Comparison of ENCODE assay signal across 2 fruit fly cellular contexts in genomic region chr3L:1295693-1296092, dm6.
A peak's percentile ranks its signal among the peaks of the same experiment; 100 is the strongest.
TF ChIP-seq lines count a peak whose summit lies in the region.

Gene Rabex-5, plus strand, starts transcription at chr3L:1295913.

TF ChIP-seq in whole organism, embryonic, 481 proteins besides CTCF, POLR2A, EP300 and RAD21 (continued from another document and continues in another):
- TF ChIP-seq Hand (GFP tag; optimal IDR thresholded peaks at IDR 0.05; lab: Kevin White, UChicago) (no peak), CG43689 (GFP tag; IDR thresholded peaks at IDR 0.05; lab: Robert Waterston, UW) (no peak), B-H2 (GFP tag; optimal IDR thresholded peaks at IDR 0.05; lab: Kevin White, UChicago) (no peak), Kr (GFP tag; optimal IDR thresholded peaks at IDR 0.05; lab: Kevin White, UChicago) (no peak), CG31388 (GFP tag; optimal IDR thresholded peaks at IDR 0.05; lab: Kevin White, UChicago) (no peak), sug (tag; optimal IDR thresholded peaks at IDR 0.05; lab: Kevin White, UChicago) (no peak), CG34224 (GFP tag; IDR thresholded peaks at IDR 0.05; lab: Robert Waterston, UW; ENCODE audit: partially characterized antibody) (peak; percentile 78), CG9876 (GFP tag; optimal IDR thresholded peaks at IDR 0.05; lab: Kevin White, UChicago) (peak; percentile 17), ind (GFP tag; optimal IDR thresholded peaks at IDR 0.05; lab: Kevin White, UChicago) (peak; percentile 4), Awh (GFP tag; IDR thresholded peaks at IDR 0.05; lab: Robert Waterston, UW) (no peak), CG4424 (GFP tag; optimal IDR thresholded peaks at IDR 0.05; lab: Kevin White, UChicago) (peak; percentile 19), croc (GFP tag; conservative IDR thresholded peaks at IDR 0.05; lab: Robert Waterston, UW) (no peak), CG11695 (GFP tag; IDR thresholded peaks at IDR 0.05; lab: Robert Waterston, UW) (no peak), CG3995 (GFP tag; optimal IDR thresholded peaks at IDR 0.05; lab: Kevin White, UChicago) (peak; percentile 61), ems (GFP tag; optimal IDR thresholded peaks at IDR 0.05; lab: Kevin White, UChicago) (peak; percentile 14), CG18619 (GFP tag; optimal IDR thresholded peaks at IDR 0.05; lab: Kevin White, UChicago) (no peak), Mrtf (GFP tag; IDR thresholded peaks at IDR 0.05; lab: Robert Waterston, UW) (no peak), CG10209 (GFP tag; optimal IDR thresholded peaks at IDR 0.05; lab: Kevin White, UChicago) (peak; percentile 2), yki (optimal IDR thresholded peaks at IDR 0.05; lab: Kevin White, UChicago) (no peak), zfh2 (GFP tag; optimal IDR thresholded peaks at IDR 0.05; lab: Kevin White, UChicago) (peak; percentile 50), vvl (GFP tag; IDR thresholded peaks at IDR 0.05; lab: Robert Waterston, UW) (peak; percentile 65; the same call in 1 of the 2 replicates), pzg (GFP tag; optimal IDR thresholded peaks at IDR 0.05; lab: Kevin White, UChicago) (peak; percentile 88), onecut (GFP tag; IDR thresholded peaks at IDR 0.05; lab: Robert Waterston, UW) (no peak), toy (GFP tag; IDR thresholded peaks at IDR 0.05; lab: Robert Waterston, UW) (no peak), sim (GFP tag; IDR thresholded peaks at IDR 0.05; lab: Robert Waterston, UW) (no peak), CG8359 (GFP tag; optimal IDR thresholded peaks at IDR 0.05; lab: Kevin White, UChicago; ENCODE audit: borderline replicate concordance) (no peak), esg (GFP tag; conservative IDR thresholded peaks at IDR 0.05; lab: Robert Waterston, UW) (no peak), CG1603 (tag; optimal IDR thresholded peaks at IDR 0.05; lab: Kevin White, UChicago) (peak; percentile 73), CG2199 (GFP tag; IDR thresholded peaks at IDR 0.05; lab: Robert Waterston, UW) (no peak), HLH4C (GFP tag; IDR thresholded peaks at IDR 0.05; lab: Robert Waterston, UW; ENCODE audit: partially characterized antibody) (peak; percentile 73), Atf-2 (GFP tag; optimal IDR thresholded peaks at IDR 0.05; lab: Kevin White, UChicago) (no peak), CG14710 (tag; optimal IDR thresholded peaks at IDR 0.05; lab: Kevin White, UChicago) (peak; percentile 49), mirr (GFP tag; optimal IDR thresholded peaks at IDR 0.05; lab: Kevin White, UChicago) (no peak), sisA (GFP tag; IDR thresholded peaks at IDR 0.05; lab: Robert Waterston, UW) (0 out of 2 replicates have a peak, but pooled peaks have one; percentile 13), lilli (GFP tag; optimal IDR thresholded peaks at IDR 0.05; lab: Kevin White, UChicago) (peak; percentile 60), CG11560 (tag; IDR thresholded peaks at IDR 0.05; lab: Robert Waterston, UW) (no peak), sens (GFP tag; lab: Kevin White, UChicago) (peak; percentile 73), cas (GFP tag; IDR thresholded peaks at IDR 0.05; lab: Robert Waterston, UW) (no peak), CG9609 (GFP tag; optimal IDR thresholded peaks at IDR 0.05; lab: Kevin White, UChicago) (no peak), tap (tag; optimal IDR thresholded peaks at IDR 0.05; lab: Kevin White, UChicago) (no peak), CG12155 (GFP tag; optimal IDR thresholded peaks at IDR 0.05; lab: Kevin White, UChicago) (peak; percentile 45), CG42726 (GFP tag; IDR thresholded peaks at IDR 0.05; lab: Robert Waterston, UW; ENCODE audit: partially characterized antibody) (peak; percentile 87), CG30431 (GFP tag; optimal IDR thresholded peaks at IDR 0.05; lab: Kevin White, UChicago) (no peak), Sry-δ (GFP tag; optimal IDR thresholded peaks at IDR 0.05; lab: Kevin White, UChicago) (peak; percentile 97), abd-A (tag; optimal IDR thresholded peaks at IDR 0.05; lab: Kevin White, UChicago) (no peak), dpn (GFP tag; optimal IDR thresholded peaks at IDR 0.05; lab: Kevin White, UChicago) (peak; percentile 26 to 37), Hsf (GFP tag; optimal IDR thresholded peaks at IDR 0.05; lab: Kevin White, UChicago) (peak; percentile 34), prd (optimal IDR thresholded peaks at IDR 0.05; lab: Kevin White, UChicago) (no peak), prd (GFP tag; IDR thresholded peaks at IDR 0.05; lab: Robert Waterston, UW) (peak; percentile 20; the same call in 1 of the 3 replicates), zfh1 (GFP tag; IDR thresholded peaks at IDR 0.05; lab: Robert Waterston, UW) (peak; percentile 55; the same call in 1 of the 3 replicates), gce (GFP tag; IDR thresholded peaks at IDR 0.05; lab: Robert Waterston, UW) (no peak), Bdp1 (GFP tag; optimal IDR thresholded peaks at IDR 0.05; lab: Kevin White, UChicago) (no peak), Elba2 (GFP tag; optimal IDR thresholded peaks at IDR 0.05; lab: Kevin White, UChicago) (no peak), trem (tag; optimal IDR thresholded peaks at IDR 0.05; lab: Kevin White, UChicago) (peak; percentile 52), CG17186 (GFP tag; optimal IDR thresholded peaks at IDR 0.05; lab: Kevin White, UChicago) (peak; percentile 46), HmgZ (tag; optimal IDR thresholded peaks at IDR 0.05; lab: Kevin White, UChicago) (peak; percentile 78), CG14965 (GFP tag; optimal IDR thresholded peaks at IDR 0.05; lab: Kevin White, UChicago; ENCODE audit: borderline replicate concordance) (no peak), CG8924 (tag; optimal IDR thresholded peaks at IDR 0.05; lab: Kevin White, UChicago) (peak; percentile 23), CG6175 (GFP tag; IDR thresholded peaks at IDR 0.05; lab: Robert Waterston, UW) (no peak), CG16813 (GFP tag; IDR thresholded peaks at IDR 0.05; lab: Robert Waterston, UW; ENCODE audit: partially characterized antibody) (peak; percentile 80), CG8290 (GFP tag; optimal IDR thresholded peaks at IDR 0.05; lab: Kevin White, UChicago) (no peak), CG8290 (tag; optimal IDR thresholded peaks at IDR 0.05; lab: Kevin White, UChicago) (peak in 1 of 2 experiments; percentile 49), CG6854 (GFP tag; optimal IDR thresholded peaks at IDR 0.05; lab: Kevin White, UChicago) (no peak), TFAM (GFP tag; optimal IDR thresholded peaks at IDR 0.05; lab: Kevin White, UChicago) (no peak), CG5953 (GFP tag; IDR thresholded peaks at IDR 0.05; lab: Robert Waterston, UW) (no peak), Antp (GFP tag; optimal IDR thresholded peaks at IDR 0.05; lab: Kevin White, UChicago) (peak; percentile 65), ash1 (GFP tag; optimal IDR thresholded peaks at IDR 0.05; lab: Kevin White, UChicago) (no peak)

TF ChIP-seq in whole organism, prepupa, 60 proteins besides CTCF, POLR2A, EP300 and RAD21 (continued from another document):
- no peak for TF ChIP-seq Smox (GFP tag; optimal IDR thresholded peaks at IDR 0.05; lab: Kevin White, UChicago)
- TF ChIP-seq esn (GFP tag; optimal IDR thresholded peaks at IDR 0.05; lab: Kevin White, UChicago): no peak
- TF ChIP-seq CG6808 (GFP tag; optimal IDR thresholded peaks at IDR 0.05; lab: Kevin White, UChicago): peak; percentile 43
- no peak for TF ChIP-seq CG8119 (GFP tag; IDR thresholded peaks at IDR 0.05; lab: Robert Waterston, UW)
- TF ChIP-seq Sox102F (GFP tag; optimal IDR thresholded peaks at IDR 0.05; lab: Kevin White, UChicago): no peak
- peak; percentile 35 for TF ChIP-seq Hr39 (GFP tag; optimal IDR thresholded peaks at IDR 0.05; lab: Kevin White, UChicago)
- TF ChIP-seq Blimp-1 (GFP tag; optimal IDR thresholded peaks at IDR 0.05; lab: Kevin White, UChicago): no peak
- no peak for TF ChIP-seq salr (GFP tag; optimal IDR thresholded peaks at IDR 0.05; lab: Kevin White, UChicago)
- TF ChIP-seq CG3032 (tag; optimal IDR thresholded peaks at IDR 0.05; lab: Kevin White, UChicago): no peak
- no peak for TF ChIP-seq achi (GFP tag; optimal IDR thresholded peaks at IDR 0.05; lab: Kevin White, UChicago)
- TF ChIP-seq CG10669 (GFP tag; optimal IDR thresholded peaks at IDR 0.05; lab: Kevin White, UChicago): no peak
- TF ChIP-seq cyc (GFP tag; optimal IDR thresholded peaks at IDR 0.05; lab: Kevin White, UChicago): peak; percentile 19
- TF ChIP-seq topi (GFP tag; optimal IDR thresholded peaks at IDR 0.05; lab: Kevin White, UChicago): no peak
- no peak for TF ChIP-seq ss (GFP tag; optimal IDR thresholded peaks at IDR 0.05; lab: Kevin White, UChicago)
- no peak for TF ChIP-seq spab (GFP tag; optimal IDR thresholded peaks at IDR 0.05; lab: Kevin White, UChicago)
TF ChIP-seq in whole organism, prepupa: peak in this region for 10.
